Fruit fly (Drosophila melanogaster) whole organism, embryonic: ENCODE data around the gene CG42749.
A peak's percentile ranks its signal among the peaks of the same experiment; 100 is the strongest.

ENCODE experiments used
- Adf1 ChIP-seq: fragments of 200-800 bp; sonication (Bioruptor generic); IDR thresholded peaks from 2 replicates; pipeline ENCODE4 v1.3.6; 2022; ENCODE audit warnings: missing biosample characterization, missing genetic modification characterization
- BtbVII ChIP-seq: fragments of 200-800 bp; sonication (Bioruptor generic); optimal IDR thresholded peaks from 3 replicates; lab custom pipeline; 2017; ENCODE audit warnings: missing biosample characterization, mild to moderate bottlenecking, missing genetic modification characterization
- CG12769 ChIP-seq: fragments of 200-800 bp; sonication (Bioruptor generic); optimal IDR thresholded peaks from 2 replicates; lab custom pipeline; 2019; ENCODE audit warnings: missing biosample characterization, mild to moderate bottlenecking, missing genetic modification characterization, moderate library complexity
- CG13775 ChIP-seq: fragments of 200-800 bp; sonication (Bioruptor generic); optimal IDR thresholded peaks from 3 replicates; lab custom pipeline; 2017; ENCODE audit warnings: missing biosample characterization, mild to moderate bottlenecking, missing genetic modification characterization
- CG15073 ChIP-seq: fragments of 200-800 bp; sonication (Bioruptor generic); optimal IDR thresholded peaks from 2 replicates; lab custom pipeline; 2016; ENCODE audit warnings: missing biosample characterization, missing genetic modification characterization
- CG15696 ChIP-seq: fragments of 200-800 bp; sonication (Bioruptor generic); optimal IDR thresholded peaks from 2 replicates; lab custom pipeline; 2019; ENCODE audit warnings: missing biosample characterization, mild to moderate bottlenecking, missing genetic modification characterization, moderate library complexity
- CG16779 ChIP-seq: fragments of 200-800 bp; sonication (Bioruptor generic); IDR thresholded peaks from 2 replicates; pipeline ENCODE4 v1.3.6; 2022; ENCODE audit warnings: missing biosample characterization, missing genetic modification characterization
- CG17359 ChIP-seq: fragments of 200-800 bp; sonication (Bioruptor generic); optimal IDR thresholded peaks from 3 replicates; lab custom pipeline; 2018; ENCODE audit warnings: missing biosample characterization, mild to moderate bottlenecking, missing genetic modification characterization, moderate library complexity
- CG17612 ChIP-seq: fragments of 200-800 bp; sonication (Bioruptor generic); IDR thresholded peaks from 2 replicates; pipeline ENCODE4 v1.3.6; 2022; ENCODE audit warnings: missing biosample characterization, missing genetic modification characterization
- CG17802 ChIP-seq: fragments of 200-800 bp; sonication (Bioruptor generic); optimal IDR thresholded peaks from 2 replicates; lab custom pipeline; 2018; ENCODE audit warnings: missing biosample characterization, mild to moderate bottlenecking, missing genetic modification characterization, moderate library complexity
- CG18619 ChIP-seq: fragments of 200-800 bp; sonication (Bioruptor generic); optimal IDR thresholded peaks from 3 replicates; lab custom pipeline; 2017; ENCODE audit warnings: missing biosample characterization, mild to moderate bottlenecking, missing genetic modification characterization
- CG2202 ChIP-seq: fragments of 200-800 bp; sonication (Bioruptor generic); optimal IDR thresholded peaks from 2 replicates; lab custom pipeline; 2018; ENCODE audit warnings: missing biosample characterization, mild to moderate bottlenecking, missing genetic modification characterization
- CG2875 ChIP-seq: fragments of 200-800 bp; sonication (Bioruptor generic); optimal IDR thresholded peaks from 2 replicates; lab custom pipeline; 2017; ENCODE audit warnings: missing biosample characterization, mild to moderate bottlenecking, missing genetic modification characterization, missing genetic modification reagents
- CG30403 ChIP-seq: fragments of 200-800 bp; sonication (Bioruptor generic); optimal IDR thresholded peaks from 3 replicates; lab custom pipeline; 2016; ENCODE audit warnings: missing biosample characterization, missing genetic modification characterization
- CG42726 ChIP-seq: fragments of 200-800 bp; sonication (Bioruptor generic); IDR thresholded peaks from 2 replicates; pipeline ENCODE4 v1.3.6; 2022; ENCODE audit warnings: missing biosample characterization, missing genetic modification characterization; ENCODE audit not compliant: partially characterized antibody
- CG4854 ChIP-seq: fragments of 200-800 bp; sonication (Bioruptor generic); optimal IDR thresholded peaks from 2 replicates; lab custom pipeline; 2016; ENCODE audit warnings: missing biosample characterization, missing genetic modification characterization, inconsistent platforms
- CG5245 ChIP-seq: fragments of 200-800 bp; sonication (Bioruptor generic); optimal IDR thresholded peaks from 3 replicates; lab custom pipeline; 2016; ENCODE audit warnings: missing biosample characterization, missing genetic modification characterization
- CG7928 ChIP-seq: fragments of 200-800 bp; sonication (Bioruptor generic); optimal IDR thresholded peaks from 2 replicates; lab custom pipeline; 2017; ENCODE audit warnings: missing biosample characterization, mild to moderate bottlenecking, missing genetic modification characterization
- CG7987 ChIP-seq: fragments of 200-800 bp; sonication (Bioruptor generic); optimal IDR thresholded peaks from 2 replicates; lab custom pipeline; 2018; ENCODE audit warnings: missing biosample characterization, mild to moderate bottlenecking, missing genetic modification characterization, moderate library complexity
- CG8359 ChIP-seq: fragments of 200-800 bp; sonication (Bioruptor generic); optimal IDR thresholded peaks from 2 replicates; lab custom pipeline; 2017; ENCODE audit warnings: missing biosample characterization, mild to moderate bottlenecking, missing genetic modification characterization, borderline replicate concordance
- D ChIP-seq, 2 experiments: fragments of 200-800 bp in 1 of 2; fragments of >200 bp in 1 of 2; sonication (Bioruptor generic) in 1 of 2; optimal IDR thresholded peaks; 2 replicates in 1 of 2; 3 replicates in 1 of 2; lab custom pipeline; 2017; ENCODE audit warnings: mild to moderate bottlenecking in 1 of 2, missing biosample characterization in 1 of 2, missing genetic modification characterization in 1 of 2, missing genetic modification reagents in 1 of 2
- H15 ChIP-seq: fragments of 200-800 bp; sonication (Bioruptor generic); IDR thresholded peaks from 3 replicates; pipeline ENCODE4 v1.3.6; 2022; ENCODE audit warnings: missing biosample characterization, missing genetic modification characterization
- HLH3B ChIP-seq: fragments of 200-800 bp; sonication (Bioruptor generic); IDR thresholded peaks from 2 replicates; pipeline ENCODE4 v1.3.6; 2022; ENCODE audit warnings: missing biosample characterization, missing genetic modification characterization
- Hmx ChIP-seq: fragments of 200-800 bp; sonication (Bioruptor generic); optimal IDR thresholded peaks from 2 replicates; lab custom pipeline; 2016; ENCODE audit warnings: missing biosample characterization, missing genetic modification characterization
- Hr39 ChIP-seq: fragments of >200 bp; optimal IDR thresholded peaks from 2 replicates; lab custom pipeline; 2017
- NFAT ChIP-seq: fragments of 200-800 bp; sonication (Bioruptor generic); IDR thresholded peaks from 2 replicates; pipeline ENCODE4 v1.3.6; 2022; ENCODE audit warnings: missing biosample characterization, missing genetic modification characterization
- NK7.1 ChIP-seq: fragments of 200-800 bp; sonication (Bioruptor generic); optimal IDR thresholded peaks from 3 replicates; lab custom pipeline; 2016; ENCODE audit warnings: missing biosample characterization, missing genetic modification characterization
- NfI ChIP-seq: fragments of 200-800 bp; sonication (Bioruptor generic); optimal IDR thresholded peaks from 3 replicates; lab custom pipeline; 2018; ENCODE audit warnings: missing biosample characterization, mild to moderate bottlenecking, missing genetic modification characterization, moderate library complexity
- Sox100B ChIP-seq: fragments of 200-800 bp; sonication (Bioruptor generic); optimal IDR thresholded peaks from 3 replicates; lab custom pipeline; 2018; ENCODE audit warnings: missing biosample characterization, mild to moderate bottlenecking, missing genetic modification characterization
- abd-A ChIP-seq: fragments of 200-800 bp; sonication (Bioruptor generic); optimal IDR thresholded peaks from 3 replicates; lab custom pipeline; 2019; ENCODE audit warnings: missing biosample characterization, mild to moderate bottlenecking, missing genetic modification characterization, moderate library complexity
- al ChIP-seq: fragments of 200-800 bp; sonication (Bioruptor generic); IDR thresholded peaks from 2 replicates; pipeline ENCODE4 v1.3.6; 2022; ENCODE audit warnings: missing biosample characterization, missing genetic modification characterization
- caup ChIP-seq: fragments of 200-800 bp; sonication (Bioruptor generic); optimal IDR thresholded peaks from 3 replicates; lab custom pipeline; 2017; ENCODE audit warnings: missing biosample characterization, mild to moderate bottlenecking, missing genetic modification characterization, moderate library complexity; ENCODE audit not compliant: severe bottlenecking
- chm ChIP-seq: fragments of 200-800 bp; sonication (Bioruptor generic); IDR thresholded peaks from 2 replicates; pipeline ENCODE4 v1.3.6; 2022; ENCODE audit warnings: missing biosample characterization, missing genetic modification characterization
- da ChIP-seq: fragments of 200-800 bp; sonication (Bioruptor generic); optimal IDR thresholded peaks from 2 replicates; lab custom pipeline; 2016; ENCODE audit warnings: missing biosample characterization, missing genetic modification characterization
- danr ChIP-seq: fragments of 200-800 bp; sonication (Bioruptor generic); IDR thresholded peaks from 2 replicates; pipeline ENCODE4 v1.3.6; 2022; ENCODE audit warnings: missing biosample characterization, missing genetic modification characterization
- dysf ChIP-seq: fragments of 200-800 bp; sonication (Bioruptor generic); IDR thresholded peaks from 3 replicates; pipeline ENCODE4 v1.3.6; 2022; ENCODE audit warnings: missing biosample characterization, missing genetic modification characterization
- en ChIP-seq: fragments of 200-800 bp; sonication (Bioruptor generic); optimal IDR thresholded peaks from 2 replicates; lab custom pipeline; 2016; ENCODE audit warnings: missing biosample characterization, missing genetic modification characterization
- eve ChIP-seq, 2 experiments: fragments of >200 bp; optimal IDR thresholded peaks; 2 replicates each; lab custom pipeline; 2017; ENCODE audit warnings: missing biosample characterization in 2 of 2, missing genetic modification characterization in 2 of 2
- eyg ChIP-seq: fragments of 200-800 bp; sonication (Bioruptor generic); optimal IDR thresholded peaks from 3 replicates; lab custom pipeline; 2016; ENCODE audit warnings: missing biosample characterization, missing genetic modification characterization
- gsb-n ChIP-seq: fragments of 200-800 bp; sonication (Bioruptor generic); optimal IDR thresholded peaks from 3 replicates; lab custom pipeline; 2018; ENCODE audit warnings: missing biosample characterization, mild to moderate bottlenecking, missing genetic modification characterization
- mld ChIP-seq: fragments of 200-800 bp; sonication (Bioruptor generic); IDR thresholded peaks from 3 replicates; pipeline ENCODE4 v1.3.6; 2022; ENCODE audit warnings: missing biosample characterization, missing genetic modification characterization; ENCODE audit not compliant: partially characterized antibody
- peb ChIP-seq: fragments of 200-800 bp; sonication (Bioruptor generic); IDR thresholded peaks from 2 replicates; pipeline ENCODE4 v1.3.6; 2022; ENCODE audit warnings: missing biosample characterization, missing genetic modification characterization
- phol ChIP-seq: fragments of 200-800 bp; sonication (Bioruptor generic); optimal IDR thresholded peaks from 3 replicates; lab custom pipeline; 2018; ENCODE audit warnings: missing biosample characterization, mild to moderate bottlenecking, missing genetic modification characterization, moderate library complexity
- rib ChIP-seq: fragments of 200-800 bp; sonication (Bioruptor generic); IDR thresholded peaks from 2 replicates; pipeline ENCODE4 v1.3.6; 2022; ENCODE audit warnings: missing biosample characterization, missing genetic modification characterization
- ro ChIP-seq: fragments of 200-800 bp; sonication (Bioruptor generic); IDR thresholded peaks from 2 replicates; pipeline ENCODE4 v1.3.6; 2022; ENCODE audit warnings: missing biosample characterization, missing genetic modification characterization
- sc ChIP-seq, 3 experiments: fragments of >200 bp in 2 of 3; fragments of 200-800 bp in 1 of 3; sonication (Bioruptor generic) in 1 of 3; optimal IDR thresholded peaks; 2 replicates in 2 of 3; 3 replicates in 1 of 3; lab custom pipeline; 2017; ENCODE audit warnings: mild to moderate bottlenecking in 1 of 3, missing biosample characterization in 1 of 3, missing genetic modification characterization in 1 of 3, missing genetic modification reagents in 1 of 3
- seq ChIP-seq: fragments of 200-800 bp; sonication (Bioruptor generic); IDR thresholded peaks from 2 replicates; pipeline ENCODE4 v1.3.6; 2022; ENCODE audit warnings: missing biosample characterization, missing genetic modification characterization
- sna ChIP-seq: fragments of 200-800 bp; sonication (Bioruptor generic); IDR thresholded peaks from 2 replicates; pipeline ENCODE4 v1.3.6; 2022; ENCODE audit warnings: missing biosample characterization, missing genetic modification characterization; ENCODE audit not compliant: partially characterized antibody
- sr ChIP-seq: fragments of 200-800 bp; sonication (Bioruptor generic); IDR thresholded peaks from 3 replicates; pipeline ENCODE4 v1.3.6; 2022; ENCODE audit warnings: missing biosample characterization, missing genetic modification characterization
- zfh2 ChIP-seq: fragments of 200-800 bp; sonication (Bioruptor generic); optimal IDR thresholded peaks from 2 replicates; lab custom pipeline; 2016; ENCODE audit warnings: missing biosample characterization, missing genetic modification characterization

CG42749 gene

dm6 chrX:5322459-5322883 is 26.6 kb downstream of the CG42749 start, which contains the start of gene Rnp4F (continued):
- TF ChIP-seq CG30403 (GFP tag; lab: Kevin White, UChicago) (peak; percentile 74), seq (GFP tag; lab: Robert Waterston, UW) (no peak), HLH3B (GFP tag; lab: Robert Waterston, UW) (peak; percentile 62), NK7.1 (peak; percentile 56), D (optimal IDR thresholded peaks at IDR 0.05; lab: Kevin White, UChicago) (no peak), D (GFP tag; optimal IDR thresholded peaks at IDR 0.05; lab: Kevin White, UChicago) (no peak), eve (GFP tag; optimal IDR thresholded peaks at IDR 0.05; lab: Kevin White, UChicago) (no peak), Adf1 (no peak; the same call in 1 of the 2 replicates), Hr39 (lab: Kevin White, UChicago) (no peak), NfI (GFP tag; lab: Kevin White, UChicago) (peak; percentile 64), CG7987 (GFP tag; lab: Kevin White, UChicago) (peak; percentile 7), CG2202 (tag; lab: Kevin White, UChicago) (no peak), Sox100B (no peak), danr (GFP tag; lab: Robert Waterston, UW) (no peak), dysf (GFP tag; lab: Robert Waterston, UW) (peak; percentile 80), CG12769 (tag; lab: Kevin White, UChicago) (no peak), CG15696 (tag; lab: Kevin White, UChicago) (peak; percentile 25), ro (GFP tag; lab: Robert Waterston, UW) (no peak), CG16779 (GFP tag; lab: Robert Waterston, UW) (no peak), CG17802 (tag; lab: Kevin White, UChicago) (peak; percentile 96), H15 (peak; percentile 53; the same call in 1 of the 3 replicates), CG17359 (tag; lab: Kevin White, UChicago) (peak; percentile 64), NFAT (GFP tag; lab: Robert Waterston, UW) (peak; percentile 83), sr (GFP tag; lab: Robert Waterston, UW) (0 out of 3 replicates have a peak, but pooled peaks have one; percentile 17), Hmx (no peak), peb (GFP tag; lab: Robert Waterston, UW) (no peak), CG13775 (GFP tag; lab: Kevin White, UChicago) (peak; percentile 73), mld (GFP tag; lab: Robert Waterston, UW) (peak; percentile 61; the same call in 2 of the 3 replicates), CG7928 (GFP tag; lab: Kevin White, UChicago) (peak; percentile 87), zfh2 (GFP tag; lab: Kevin White, UChicago) (peak; percentile 89), CG17612 (GFP tag; lab: Robert Waterston, UW) (no peak), al (peak; percentile 61), BtbVII (GFP tag; lab: Kevin White, UChicago) (no peak), caup (no peak), en (GFP tag; lab: Kevin White, UChicago) (no peak), sna (peak; percentile 60; the same call in 1 of the 2 replicates), CG18619 (GFP tag; lab: Kevin White, UChicago) (peak; percentile 51), sc (optimal IDR thresholded peaks at IDR 0.05; lab: Kevin White, UChicago) (no peak), sc (GFP tag; optimal IDR thresholded peaks at IDR 0.05; lab: Kevin White, UChicago) (no peak), rib (peak; percentile 92), eyg (GFP tag; lab: Kevin White, UChicago) (peak; percentile 46), CG5245 (peak; percentile 35), chm (GFP tag; lab: Robert Waterston, UW) (no peak), CG8359 (GFP tag; lab: Kevin White, UChicago) (no peak), phol (tag; lab: Kevin White, UChicago) (peak; percentile 78), da (no peak), abd-A (no peak), CG15073 (GFP tag; lab: Kevin White, UChicago) (no peak), CG4854 (GFP tag; lab: Kevin White, UChicago) (peak; percentile 9), gsb-n (tag; lab: Kevin White, UChicago) (no peak), CG42726 (GFP tag; lab: Robert Waterston, UW) (peak; percentile 83), CG2875 (GFP tag; lab: Kevin White, UChicago) (no peak)
